Worm (Caenorhabditis elegans): ENCODE results near the gene nlr-1.
A peak's percentile ranks its signal among the peaks of the same experiment; 100 is the strongest.

Gene nlr-1

DNA sequence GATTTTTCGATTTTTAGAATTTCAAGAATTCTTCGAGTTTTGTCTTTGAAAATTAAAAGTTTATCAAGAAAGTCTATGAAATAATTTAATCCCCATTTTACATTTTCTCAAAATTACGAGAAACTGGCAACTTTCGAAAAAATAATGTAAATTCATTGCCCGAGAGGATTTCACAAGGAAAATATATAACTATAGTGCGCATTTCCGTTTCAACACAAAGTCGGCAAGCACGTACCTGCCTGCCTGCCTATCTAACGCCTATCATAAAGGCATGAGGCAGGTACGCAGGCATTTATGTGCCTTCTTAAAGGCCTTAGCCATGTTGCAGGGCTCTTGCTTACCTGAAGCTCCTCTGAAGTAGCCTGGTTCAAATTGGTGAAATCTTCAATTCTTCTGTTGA is 34.7 kb upstream of the nlr-1 start:
- no peak for TF ChIP-seq nhr-84 (tag; optimal IDR thresholded peaks at IDR 0.05)
- no peak for TF ChIP-seq efl-1 (optimal IDR thresholded peaks at IDR 0.05)
- TF ChIP-seq efl-1 (GFP tag; optimal IDR thresholded peaks at IDR 0.05 in 1 of 2) = peak in 1 of 2 experiments; percentile 62
- TF ChIP-seq C34B4.2 (tag; optimal IDR thresholded peaks at IDR 0.05) = no peak
- no peak for TF ChIP-seq nhr-237 (tag; optimal IDR thresholded peaks at IDR 0.05)
- no peak for TF ChIP-seq pax-3 (tag; optimal IDR thresholded peaks at IDR 0.05)
- no peak for TF ChIP-seq egl-13 (tag; optimal IDR thresholded peaks at IDR 0.05)

DNA sequence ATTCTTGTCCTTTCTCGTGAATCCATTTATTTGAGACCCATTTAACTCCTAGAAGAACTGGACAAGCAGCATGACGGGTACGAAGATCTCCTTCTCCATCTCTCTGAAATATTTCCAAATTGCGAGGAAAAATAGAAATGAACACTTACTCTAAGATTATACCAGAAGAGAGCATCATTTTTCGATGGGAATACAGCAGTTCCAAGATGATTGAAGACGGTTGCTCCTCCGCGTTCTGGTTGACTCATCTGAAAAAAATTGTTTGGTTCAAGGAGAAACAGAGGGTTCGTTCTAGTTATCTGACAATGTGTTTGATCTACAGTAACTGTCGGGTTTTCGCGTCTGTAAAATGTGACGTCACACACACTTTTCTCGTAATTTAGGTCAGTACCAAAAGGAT is 33.2 kb upstream of the nlr-1 start:
- no peak for TF ChIP-seq ztf-11 (tag; optimal IDR thresholded peaks at IDR 0.05)
- TF ChIP-seq xbp-1 (tag; optimal IDR thresholded peaks at IDR 0.05) = no peak
- TF ChIP-seq lin-14 (GFP tag; optimal IDR thresholded peaks at IDR 0.05) = no peak
- no peak for TF ChIP-seq nhr-90 (tag; optimal IDR thresholded peaks at IDR 0.05; ENCODE audit: poor library complexity)
- TF ChIP-seq hpl-2 (GFP tag; optimal IDR thresholded peaks at IDR 0.05) = no peak
- TF ChIP-seq mab-9 (GFP tag; IDR thresholded peaks at IDR 0.05) = no peak
- no peak for TF ChIP-seq ces-1 (GFP tag; optimal IDR thresholded peaks at IDR 0.05)

DNA sequence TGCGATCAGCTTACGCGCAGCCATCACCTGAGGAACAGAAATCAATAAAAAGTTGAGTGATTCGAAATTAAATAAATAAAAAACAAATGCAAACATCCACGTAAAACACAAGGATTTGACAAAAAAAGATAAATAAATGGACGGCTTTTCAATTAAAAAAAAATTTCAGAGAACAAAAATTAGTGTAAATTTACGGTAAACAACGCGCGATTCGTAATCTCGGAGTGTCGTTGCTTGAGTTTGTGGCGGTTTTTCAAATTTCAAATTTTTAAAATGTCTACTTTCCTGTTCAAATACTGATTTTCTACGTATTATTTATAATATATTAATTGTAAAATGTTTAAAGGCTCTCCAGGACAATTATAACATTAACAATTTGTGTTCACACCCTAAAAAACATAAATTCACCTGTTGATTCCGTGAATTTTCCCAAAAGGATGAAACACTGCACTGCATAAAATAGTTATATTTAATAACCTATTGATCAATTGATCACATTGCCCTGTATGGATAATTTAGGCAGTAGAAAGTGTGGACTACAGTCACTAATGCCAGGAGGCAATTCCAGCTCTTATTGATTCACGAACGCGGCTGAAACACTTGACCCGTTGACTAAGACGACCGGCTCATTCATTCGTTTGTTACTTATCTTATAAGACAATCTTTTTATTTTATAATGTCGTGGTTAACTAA is 31.0 kb upstream of the nlr-1 start, which contains the start of the genes marb-1 and F35G2.3:
TSS of gene marb-1 (minus strand) at position 27 of the 693 bp plus-strand sequence.
TSS of gene F35G2.3 (plus strand) at position 643 of the 693 bp plus-strand sequence.
- TF ChIP-seq swsn-7 (tag; optimal IDR thresholded peaks at IDR 0.05) (peak; percentile 65), lin-35 (GFP tag; optimal IDR thresholded peaks at IDR 0.05) (peak; percentile 93 to 94), aha-1 (tag; optimal IDR thresholded peaks at IDR 0.05) (no peak), rnt-1 (tag; optimal IDR thresholded peaks at IDR 0.05) (peak; percentile 62), snu-23 (GFP tag; optimal IDR thresholded peaks at IDR 0.05) (peak; percentile 77), dpl-1 (GFP tag; optimal IDR thresholded peaks at IDR 0.05) (peak; percentile 89 to 93 (median 92)), sox-4 (tag; optimal IDR thresholded peaks at IDR 0.05) (no peak), mep-1 (tag; optimal IDR thresholded peaks at IDR 0.05) (peak; percentile 14), lin-15B (tag; optimal IDR thresholded peaks at IDR 0.05) (peak; percentile 69), fkh-4 (tag; optimal IDR thresholded peaks at IDR 0.05; ENCODE audit: borderline replicate concordance) (no peak), lsy-2 (tag; optimal IDR thresholded peaks at IDR 0.05) (peak; percentile 83 to 84), ceh-82 (tag; optimal IDR thresholded peaks at IDR 0.05) (peak; percentile 18 to 43 (median 21)), nhr-76 (tag; optimal IDR thresholded peaks at IDR 0.05) (no peak), unc-86 (tag; optimal IDR thresholded peaks at IDR 0.05) (peak; percentile 5), xbp-1 (tag; optimal IDR thresholded peaks at IDR 0.05) (peak; percentile 68), isw-1 (GFP tag; IDR thresholded peaks at IDR 0.05) (peak; percentile 60), grh-1 (GFP tag; IDR thresholded peaks at IDR 0.05) (no peak), egl-13 (tag; optimal IDR thresholded peaks at IDR 0.05) (peak; percentile 35), efl-1 (optimal IDR thresholded peaks at IDR 0.05) (peak; percentile 63 to 93), efl-1 (GFP tag; optimal IDR thresholded peaks at IDR 0.05 in 1 of 2) (peak; percentile 94 to 99), lin-39 (tag; optimal IDR thresholded peaks at IDR 0.05) (peak; percentile 68), F16B12.6 (tag; optimal IDR thresholded peaks at IDR 0.05) (peak; percentile 14), elt-3 (tag; optimal IDR thresholded peaks at IDR 0.05) (peak in 1 of 6 experiments; percentile 21), C16A3.4 (tag; optimal IDR thresholded peaks at IDR 0.05) (peak; percentile 53), aly-2 (tag; optimal IDR thresholded peaks at IDR 0.05) (peak; percentile 61), ceh-90 (tag; optimal IDR thresholded peaks at IDR 0.05) (no peak), irx-1 (tag; optimal IDR thresholded peaks at IDR 0.05) (peak; percentile 55), dsc-1 (tag; optimal IDR thresholded peaks at IDR 0.05) (peak; percentile 63), nhr-90 (tag; optimal IDR thresholded peaks at IDR 0.05; ENCODE audit: poor library complexity) (peak; percentile 67), skn-1 (tag; optimal IDR thresholded peaks at IDR 0.05) (peak; percentile 62), tbx-2 (tag; optimal IDR thresholded peaks at IDR 0.05) (peak; percentile 74), snpc-4 (tag; optimal IDR thresholded peaks at IDR 0.05) (peak; percentile 12), nhr-19 (GFP tag; conservative IDR thresholded peaks at IDR 0.05) (peak; percentile 61), zip-4 (GFP tag; optimal IDR thresholded peaks at IDR 0.05) (no peak), lin-14 (GFP tag; optimal IDR thresholded peaks at IDR 0.05) (peak; percentile 64), nhr-11 (tag; optimal IDR thresholded peaks at IDR 0.05) (peak; percentile 3), lin-13 (GFP tag; optimal IDR thresholded peaks at IDR 0.05) (peak; percentile 24), nhr-20 (tag; optimal IDR thresholded peaks at IDR 0.05) (peak; percentile 69), jun-1 (tag; optimal IDR thresholded peaks at IDR 0.05) (peak; percentile 16), unc-30 (tag; optimal IDR thresholded peaks at IDR 0.05) (no peak), hpl-2 (GFP tag; optimal IDR thresholded peaks at IDR 0.05) (no peak)

Data from whole organism, L1 larva.